Fruit fly (Drosophila melanogaster) whole organism, embryonic: Measurements from ENCODE around the gene Nepl20.
A peak's percentile ranks its signal among the peaks of the same experiment; 100 is the strongest.

Source experiments
- Atf-2 ChIP-seq: fragments of 200-800 bp; sonication (Bioruptor generic); optimal IDR thresholded peaks from 2 replicates; lab custom pipeline; 2016; ENCODE audit warnings: missing biosample characterization, missing genetic modification characterization
- Bgb ChIP-seq: fragments of 200-800 bp; sonication (Bioruptor generic); IDR thresholded peaks from 2 replicates; pipeline ENCODE4 v1.3.6; 2022; ENCODE audit warnings: missing biosample characterization, missing genetic modification characterization; ENCODE audit not compliant: partially characterized antibody
- Bteb2 ChIP-seq: fragments of 200-800 bp; sonication (Bioruptor generic); optimal IDR thresholded peaks from 2 replicates; lab custom pipeline; 2016; ENCODE audit warnings: missing biosample characterization, missing genetic modification characterization
- CG10543 ChIP-seq: fragments of 200-800 bp; sonication (Bioruptor generic); optimal IDR thresholded peaks from 3 replicates; lab custom pipeline; 2017; ENCODE audit warnings: missing biosample characterization, mild to moderate bottlenecking, missing genetic modification characterization, moderate library complexity
- CG11247 ChIP-seq: fragments of 200-800 bp; sonication (Bioruptor generic); IDR thresholded peaks from 2 replicates; pipeline ENCODE4 v1.3.6; 2022; ENCODE audit warnings: missing biosample characterization, missing genetic modification characterization
- CG13894 ChIP-seq: fragments of 200-800 bp; sonication (Bioruptor generic); optimal IDR thresholded peaks from 3 replicates; lab custom pipeline; 2018; ENCODE audit warnings: missing biosample characterization, mild to moderate bottlenecking, missing genetic modification characterization, moderate library complexity
- CG17829 ChIP-seq: fragments of 200-800 bp; optimal IDR thresholded peaks from 2 replicates; lab custom pipeline; 2019; ENCODE audit warnings: missing biosample characterization, mild to moderate bottlenecking, missing genetic modification characterization, moderate library complexity
- CG2120 ChIP-seq: fragments of 200-800 bp; sonication (Bioruptor generic); optimal IDR thresholded peaks from 3 replicates; lab custom pipeline; 2016; ENCODE audit warnings: missing biosample characterization, missing genetic modification characterization
- CG2199 ChIP-seq: fragments of 200-800 bp; sonication (Bioruptor generic); IDR thresholded peaks from 3 replicates; pipeline ENCODE4 v1.3.6; 2022; ENCODE audit warnings: missing biosample characterization, missing genetic modification characterization
- CG2202 ChIP-seq: fragments of 200-800 bp; sonication (Bioruptor generic); optimal IDR thresholded peaks from 2 replicates; lab custom pipeline; 2018; ENCODE audit warnings: missing biosample characterization, mild to moderate bottlenecking, missing genetic modification characterization
- CG34376 ChIP-seq: fragments of 200-800 bp; sonication (Bioruptor generic); optimal IDR thresholded peaks from 2 replicates; lab custom pipeline; 2018; ENCODE audit warnings: missing biosample characterization, mild to moderate bottlenecking, missing genetic modification characterization
- CG3726 ChIP-seq: fragments of 200-800 bp; sonication (Bioruptor generic); IDR thresholded peaks from 3 replicates; pipeline ENCODE4, ENCODE4 v1.3.6; 2022; ENCODE audit warnings: missing biosample characterization, missing genetic modification characterization
- CG6791 ChIP-seq: fragments of 200-800 bp; sonication (Bioruptor generic); IDR thresholded peaks from 3 replicates; pipeline ENCODE4 v1.3.6; 2022; ENCODE audit warnings: missing biosample characterization, missing genetic modification characterization; ENCODE audit not compliant: partially characterized antibody
- CG7271 ChIP-seq: fragments of 200-800 bp; sonication (Bioruptor generic); optimal IDR thresholded peaks from 2 replicates; lab custom pipeline; 2018; ENCODE audit warnings: missing biosample characterization, mild to moderate bottlenecking, missing genetic modification characterization, moderate library complexity
- CG7987 ChIP-seq: fragments of 200-800 bp; sonication (Bioruptor generic); optimal IDR thresholded peaks from 2 replicates; lab custom pipeline; 2018; ENCODE audit warnings: missing biosample characterization, mild to moderate bottlenecking, missing genetic modification characterization, moderate library complexity
- CG8089 ChIP-seq: fragments of 200-800 bp; sonication (Bioruptor generic); optimal IDR thresholded peaks from 3 replicates; lab custom pipeline; 2016; ENCODE audit warnings: missing biosample characterization, missing genetic modification characterization
- CG8478 ChIP-seq: fragments of >200 bp; optimal IDR thresholded peaks from 2 replicates; lab custom pipeline; 2018
- CG9932 ChIP-seq: fragments of 200-800 bp; sonication (Bioruptor generic); IDR thresholded peaks from 2 replicates; pipeline ENCODE4 v1.3.6; 2022; ENCODE audit warnings: missing biosample characterization, missing genetic modification characterization
- D ChIP-seq, 2 experiments: fragments of 200-800 bp in 1 of 2; fragments of >200 bp in 1 of 2; sonication (Bioruptor generic) in 1 of 2; optimal IDR thresholded peaks; 2 replicates in 1 of 2; 3 replicates in 1 of 2; lab custom pipeline; 2017; ENCODE audit warnings: mild to moderate bottlenecking in 1 of 2, missing biosample characterization in 1 of 2, missing genetic modification characterization in 1 of 2, missing genetic modification reagents in 1 of 2
- Ets65A ChIP-seq: fragments of 200-800 bp; sonication (Bioruptor generic); peaks from one replicate; lab custom pipeline; 2016; ENCODE audit warnings: missing biosample characterization, missing genetic modification characterization
- HLH3B ChIP-seq: fragments of 200-800 bp; sonication (Bioruptor generic); IDR thresholded peaks from 2 replicates; pipeline ENCODE4 v1.3.6; 2022; ENCODE audit warnings: missing biosample characterization, missing genetic modification characterization
- Neu2 ChIP-seq: fragments of 200-800 bp; sonication (Bioruptor generic); optimal IDR thresholded peaks from 3 replicates; lab custom pipeline; 2016; ENCODE audit warnings: missing biosample characterization, missing genetic modification characterization, borderline replicate concordance
- Nf-YA ChIP-seq: fragments of 200-800 bp; sonication (Bioruptor generic); IDR thresholded peaks from 2 replicates; pipeline ENCODE4 v1.3.6; 2022; ENCODE audit warnings: missing biosample characterization, missing genetic modification characterization
- Oli ChIP-seq: fragments of 200-800 bp; sonication (Bioruptor generic); optimal IDR thresholded peaks from 2 replicates; lab custom pipeline; 2018; ENCODE audit warnings: missing biosample characterization, mild to moderate bottlenecking, missing genetic modification characterization, moderate library complexity
- Pdp1 ChIP-seq, 2 experiments: fragments of 200-800 bp; sonication (Bioruptor generic); optimal IDR thresholded peaks; 3 replicates each; lab custom pipeline; 2016; ENCODE audit warnings: missing biosample characterization in 2 of 2, missing genetic modification characterization in 2 of 2, mild to moderate bottlenecking in 1 of 2, moderate library complexity in 1 of 2
- Stat92E ChIP-seq, 3 experiments: fragments of >200 bp in 2 of 3; fragments of 200-800 bp in 1 of 3; sonication (Bioruptor generic) in 1 of 3; optimal IDR thresholded peaks; 2 replicates each; lab custom pipeline; 2017 to 2019; ENCODE audit warnings: missing biosample characterization in 3 of 3, missing genetic modification characterization in 3 of 3, mild to moderate bottlenecking in 1 of 3, moderate library complexity in 1 of 3
- abd-A ChIP-seq: fragments of 200-800 bp; sonication (Bioruptor generic); optimal IDR thresholded peaks from 3 replicates; lab custom pipeline; 2019; ENCODE audit warnings: missing biosample characterization, mild to moderate bottlenecking, missing genetic modification characterization, moderate library complexity
- bbx ChIP-seq: fragments of 200-800 bp; sonication (Bioruptor generic); IDR thresholded peaks from 2 replicates; pipeline ENCODE4 v1.3.6; 2022; ENCODE audit warnings: missing biosample characterization, missing genetic modification characterization; ENCODE audit not compliant: partially characterized antibody
- cg ChIP-seq: fragments of 200-800 bp; sonication (Bioruptor generic); optimal IDR thresholded peaks from 3 replicates; lab custom pipeline; 2019; ENCODE audit warnings: missing biosample characterization, mild to moderate bottlenecking, missing genetic modification characterization, moderate library complexity
- chm ChIP-seq: fragments of 200-800 bp; sonication (Bioruptor generic); IDR thresholded peaks from 2 replicates; pipeline ENCODE4 v1.3.6; 2022; ENCODE audit warnings: missing biosample characterization, missing genetic modification characterization
- ci ChIP-seq: fragments of 200-800 bp; sonication (Bioruptor generic); IDR thresholded peaks from 3 replicates; pipeline ENCODE4 v1.3.6; 2022; ENCODE audit warnings: missing biosample characterization, missing genetic modification characterization
- corto ChIP-seq: fragments of 200-800 bp; sonication (Bioruptor generic); optimal IDR thresholded peaks from 2 replicates; lab custom pipeline; 2016; ENCODE audit warnings: missing biosample characterization, mild to moderate bottlenecking, missing genetic modification characterization, moderate library complexity
- esg ChIP-seq: fragments of 200-800 bp; sonication (Bioruptor generic); conservative IDR thresholded peaks from 2 replicates; pipeline ENCODE4 v1.3.6; 2022; ENCODE audit warnings: missing biosample characterization, missing genetic modification characterization
- ewg ChIP-seq: fragments of 200-800 bp; sonication (Bioruptor generic); optimal IDR thresholded peaks from 3 replicates; lab custom pipeline; 2017; ENCODE audit warnings: mild to moderate bottlenecking, missing biosample characterization, missing genetic modification reagents, missing genetic modification characterization
- hkb ChIP-seq, 2 experiments: fragments of 200-800 bp in 1 of 2; fragments of >200 bp in 1 of 2; sonication (Bioruptor generic) in 1 of 2; IDR thresholded peaks in 1 of 2; optimal IDR thresholded peaks in 1 of 2; 2 replicates each; pipeline versions ENCODE4 v1.3.6 to Lab custom; 2017 to 2022; ENCODE audit warnings: missing biosample characterization in 1 of 2, missing genetic modification characterization in 1 of 2
- insv ChIP-seq, 2 experiments: fragments of 200-800 bp; sonication (Bioruptor generic); optimal IDR thresholded peaks; 3 replicates each; lab custom pipeline; 2016 to 2018; ENCODE audit warnings: missing biosample characterization in 2 of 2, missing genetic modification characterization in 2 of 2
- kni ChIP-seq: fragments of 200-800 bp; sonication (Bioruptor generic); optimal IDR thresholded peaks from 3 replicates; lab custom pipeline; 2017; ENCODE audit warnings: mild to moderate bottlenecking, missing biosample characterization, missing genetic modification reagents, missing genetic modification characterization
- knrl ChIP-seq: fragments of 200-800 bp; sonication (Bioruptor generic); IDR thresholded peaks from 3 replicates; pipeline ENCODE4 v1.3.6; 2022; ENCODE audit warnings: missing biosample characterization, missing genetic modification characterization; ENCODE audit not compliant: partially characterized antibody
- onecut ChIP-seq: fragments of 200-800 bp; sonication (Bioruptor generic); IDR thresholded peaks from 2 replicates; pipeline ENCODE4 v1.3.6; 2022; ENCODE audit warnings: missing biosample characterization, missing genetic modification characterization
- otp ChIP-seq: fragments of 200-800 bp; sonication (Bioruptor generic); IDR thresholded peaks from 3 replicates; pipeline ENCODE4, ENCODE4 v1.3.6; 2022; ENCODE audit warnings: missing biosample characterization, missing genetic modification characterization
- prd ChIP-seq, 3 experiments: fragments of >200 bp in 2 of 3; fragments of 200-800 bp in 1 of 3; sonication (Bioruptor generic) in 1 of 3; optimal IDR thresholded peaks in 2 of 3; IDR thresholded peaks in 1 of 3; 2 replicates in 2 of 3; 3 replicates in 1 of 3; pipeline versions ENCODE4 v1.3.6 to Lab custom; 2017 to 2022; ENCODE audit warnings: missing biosample characterization in 1 of 3, missing genetic modification characterization in 1 of 3
- rib ChIP-seq: fragments of 200-800 bp; sonication (Bioruptor generic); IDR thresholded peaks from 2 replicates; pipeline ENCODE4 v1.3.6; 2022; ENCODE audit warnings: missing biosample characterization, missing genetic modification characterization
- salm ChIP-seq: fragments of 200-800 bp; sonication (Bioruptor generic); optimal IDR thresholded peaks from 2 replicates; lab custom pipeline; 2018; ENCODE audit warnings: missing biosample characterization, mild to moderate bottlenecking, missing genetic modification characterization
- sd ChIP-seq: fragments of 200-800 bp; sonication (Bioruptor generic); optimal IDR thresholded peaks from 3 replicates; lab custom pipeline; 2018; ENCODE audit warnings: missing biosample characterization, mild to moderate bottlenecking, missing genetic modification characterization, moderate library complexity
- sna ChIP-seq: fragments of 200-800 bp; sonication (Bioruptor generic); IDR thresholded peaks from 2 replicates; pipeline ENCODE4 v1.3.6; 2022; ENCODE audit warnings: missing biosample characterization, missing genetic modification characterization; ENCODE audit not compliant: partially characterized antibody
- wek ChIP-seq: fragments of 200-800 bp; sonication (Bioruptor generic); optimal IDR thresholded peaks from 3 replicates; lab custom pipeline; 2018; ENCODE audit warnings: missing biosample characterization, mild to moderate bottlenecking, missing genetic modification characterization, moderate library complexity
- zen2 ChIP-seq: fragments of 200-800 bp; sonication (Bioruptor generic); IDR thresholded peaks from 3 replicates; pipeline ENCODE4 v1.3.6; 2022; ENCODE audit warnings: missing biosample characterization, missing genetic modification characterization; ENCODE audit not compliant: partially characterized antibody

Gene Nepl20

dm6 chr3R:28858241-28858647 is 22.3 kb upstream of the Nepl20 start (continued):
- TF ChIP-seq insv (GFP tag; optimal IDR thresholded peaks at IDR 0.05; lab: Kevin White, UChicago) (no peak), prd (optimal IDR thresholded peaks at IDR 0.05; lab: Kevin White, UChicago) (no peak), prd (GFP tag; IDR thresholded peaks at IDR 0.05; lab: Robert Waterston, UW) (no peak), CG13894 (tag; lab: Kevin White, UChicago) (peak; percentile 35), Ets65A (GFP tag; lab: Kevin White, UChicago) (no peak), CG3726 (no peak), D (optimal IDR thresholded peaks at IDR 0.05; lab: Kevin White, UChicago) (no peak), D (GFP tag; optimal IDR thresholded peaks at IDR 0.05; lab: Kevin White, UChicago) (no peak), salm (tag; lab: Kevin White, UChicago) (no peak), HLH3B (GFP tag; lab: Robert Waterston, UW) (no peak), CG8478 (lab: Kevin White, UChicago) (peak; percentile 50), CG11247 (no peak), kni (GFP tag; lab: Kevin White, UChicago) (peak; percentile 8), esg (GFP tag; lab: Robert Waterston, UW) (no peak), CG6791 (GFP tag; lab: Robert Waterston, UW) (peak; percentile 30; the same call in 1 of the 3 replicates), CG7987 (GFP tag; lab: Kevin White, UChicago) (no peak), Atf-2 (GFP tag; lab: Kevin White, UChicago) (no peak), sd (tag; lab: Kevin White, UChicago) (peak; percentile 21), Oli (tag; lab: Kevin White, UChicago) (no peak), CG2120 (GFP tag; lab: Kevin White, UChicago) (no peak), rib (peak; percentile 35; the same call in 1 of the 2 replicates), Nf-YA (no peak), wek (GFP tag; lab: Kevin White, UChicago) (no peak), bbx (GFP tag; lab: Robert Waterston, UW) (0 out of 2 replicates have a peak, but pooled peaks have one; percentile 10), CG9932 (GFP tag; lab: Robert Waterston, UW) (no peak), Bteb2 (GFP tag; lab: Kevin White, UChicago) (no peak), corto (GFP tag; lab: Kevin White, UChicago) (peak; percentile 68), CG8089 (no peak)

- TF ChIP-seq Pdp1 (GFP tag; optimal IDR thresholded peaks at IDR 0.05; lab: Kevin White, UChicago), result peak in 1 of 2 experiments; percentile 3
- TF ChIP-seq sna (GFP tag; lab: Robert Waterston, UW), result 0 out of 2 replicates have a peak, but pooled peaks have one; percentile 30
- peak; percentile 89 for TF ChIP-seq CG2199 (GFP tag; lab: Robert Waterston, UW)
- TF ChIP-seq zen2 (GFP tag; lab: Robert Waterston, UW), result peak; percentile 70; the same call in 2 of the 3 replicates
- TF ChIP-seq chm (GFP tag; lab: Robert Waterston, UW), result peak; percentile 75; the same call in 1 of the 2 replicates
- peak; percentile 76; the same call in 2 of the 3 replicates for TF ChIP-seq ci (GFP tag; lab: Robert Waterston, UW)
- TF ChIP-seq Bgb (GFP tag; lab: Robert Waterston, UW), result peak; percentile 24; the same call in 1 of the 2 replicates
- peak; percentile 13 for TF ChIP-seq CG2202 (tag; lab: Kevin White, UChicago)
- TF ChIP-seq CG7271, result peak; percentile 40
- 0 out of 3 replicates have a peak, but pooled peaks have one; percentile 35 for TF ChIP-seq knrl
- no peak for TF ChIP-seq ewg (GFP tag; lab: Kevin White, UChicago)
- TF ChIP-seq bbx (GFP tag; lab: Robert Waterston, UW), result peak; percentile 48; the same call in 1 of the 2 replicates
- no peak for TF ChIP-seq Neu2 (GFP tag; lab: Kevin White, UChicago)
- TF ChIP-seq CG10543 (GFP tag; lab: Kevin White, UChicago), result peak; percentile 38
- peak; percentile 8 for TF ChIP-seq abd-A
- TF ChIP-seq Stat92E (GFP tag; optimal IDR thresholded peaks at IDR 0.05; lab: Kevin White, UChicago), result peak in 1 of 3 experiments; percentile 23
- no peak for TF ChIP-seq hkb (optimal IDR thresholded peaks at IDR 0.05; lab: Kevin White, UChicago)
- TF ChIP-seq hkb (GFP tag; IDR thresholded peaks at IDR 0.05; lab: Robert Waterston, UW), result 0 out of 2 replicates have a peak, but pooled peaks have one; percentile 10
- peak; percentile 74 for TF ChIP-seq cg
- TF ChIP-seq otp (GFP tag; lab: Robert Waterston, UW), result peak; percentile 67; the same call in 1 of the 3 replicates
- peak; percentile 35 for TF ChIP-seq CG17829 (tag; lab: Kevin White, UChicago)
- TF ChIP-seq onecut (GFP tag; lab: Robert Waterston, UW), result no peak
- peak; percentile 17 for TF ChIP-seq CG34376 (GFP tag; lab: Kevin White, UChicago)
These were observed 21.5 kb upstream of the Nepl20 start, which contains the start of gene Inx3 for dm6 chr3R:28859058-28859526. Gene Inx3 (minus strand): TSS chr3R:28859497.
